Fruit fly (Drosophila melanogaster) whole organism: ENCODE measurements around the gene Dok.
A peak's percentile ranks its signal among the peaks of the same experiment; 100 is the strongest.

Experiments used
- CG8478 ChIP-seq: fragments of >200 bp; optimal IDR thresholded peaks from 2 replicates; lab custom pipeline; 2018; ENCODE audit warnings: inconsistent platforms
- Dll ChIP-seq: fragments of >200 bp; optimal IDR thresholded peaks from 2 replicates; lab custom pipeline; 2017
- EcR ChIP-seq, 2 experiments: fragments of >200 bp; optimal IDR thresholded peaks; 2 replicates each; lab custom pipeline; 2017; ENCODE audit warnings: missing biosample characterization in 2 of 2, missing genetic modification characterization in 2 of 2, missing genetic modification reagents in 2 of 2
- pan ChIP-seq: fragments of >200 bp; optimal IDR thresholded peaks from 2 replicates; lab custom pipeline; 2017
- psq ChIP-seq: fragments of >200 bp; optimal IDR thresholded peaks from 2 replicates; lab custom pipeline; 2017
- usp ChIP-seq: fragments of >200 bp; optimal IDR thresholded peaks from 2 replicates; lab custom pipeline; 2017; ENCODE audit warnings: missing biosample characterization, missing genetic modification characterization, mixed read lengths

The Dok gene

dm6 chrX:7321829-7322228 lies 2.2 kb upstream of the Dok start:
- no peak for TF ChIP-seq psq (lab: Kevin White, UChicago)
- TF ChIP-seq pan, result no peak
- no peak for TF ChIP-seq usp (GFP tag; lab: Kevin White, UChicago)
- TF ChIP-seq Dll (lab: Kevin White, UChicago), result no peak
- no peak for TF ChIP-seq EcR (GFP tag; optimal IDR thresholded peaks at IDR 0.05; lab: Kevin White, UChicago)
- TF ChIP-seq CG8478 (lab: Kevin White, UChicago), result no peak

- TF ChIP-seq EcR (GFP tag; optimal IDR thresholded peaks at IDR 0.05; lab: Kevin White, UChicago), result no peak
- no peak for TF ChIP-seq usp (GFP tag; lab: Kevin White, UChicago)
- no peak for TF ChIP-seq psq (lab: Kevin White, UChicago)
- TF ChIP-seq pan, result no peak
- TF ChIP-seq CG8478 (lab: Kevin White, UChicago), result peak; percentile 16
- no peak for TF ChIP-seq Dll (lab: Kevin White, UChicago)
Measured at dm6 chrX:7324816-7325246, 817 bp downstream of the Dok start.

dm6 chrX:7328746-7329145 lies 4.7 kb downstream of the Dok start, which contains the start of gene Acsf3:
TSS of gene Acsf3 (plus strand) at chrX:7329046.
- TF ChIP-seq Dll (lab: Kevin White, UChicago) (no peak), pan (no peak), psq (lab: Kevin White, UChicago) (no peak), CG8478 (lab: Kevin White, UChicago) (no peak), usp (GFP tag; lab: Kevin White, UChicago) (no peak), EcR (GFP tag; optimal IDR thresholded peaks at IDR 0.05; lab: Kevin White, UChicago) (no peak)

dm6 chrX:7332091-7332490 lies 8.1 kb downstream of the Dok start, which contains the start of gene CG42780:
TSS of gene CG42780 (minus strand) at chrX:7332191.
- no peak for TF ChIP-seq EcR (GFP tag; optimal IDR thresholded peaks at IDR 0.05; lab: Kevin White, UChicago)
- TF ChIP-seq pan, result no peak
- no peak for TF ChIP-seq CG8478 (lab: Kevin White, UChicago)
- TF ChIP-seq psq (lab: Kevin White, UChicago), result no peak
- TF ChIP-seq usp (GFP tag; lab: Kevin White, UChicago), result no peak
- no peak for TF ChIP-seq Dll (lab: Kevin White, UChicago)

- TF ChIP-seq pan, result no peak
- no peak for TF ChIP-seq psq (lab: Kevin White, UChicago)
- no peak for TF ChIP-seq Dll (lab: Kevin White, UChicago)
- no peak for TF ChIP-seq usp (GFP tag; lab: Kevin White, UChicago)
- TF ChIP-seq EcR (GFP tag; optimal IDR thresholded peaks at IDR 0.05; lab: Kevin White, UChicago), result no peak
- no peak for TF ChIP-seq CG8478 (lab: Kevin White, UChicago)
Measured at dm6 chrX:7332493-7332892, 8.5 kb downstream of the Dok start.

- TF ChIP-seq psq (lab: Kevin White, UChicago) (no peak), EcR (GFP tag; optimal IDR thresholded peaks at IDR 0.05; lab: Kevin White, UChicago) (no peak), CG8478 (lab: Kevin White, UChicago) (no peak), pan (no peak), Dll (lab: Kevin White, UChicago) (no peak), usp (GFP tag; lab: Kevin White, UChicago) (no peak)
Measured at dm6 chrX:7333298-7333743, 9.3 kb downstream of the Dok start.

- TF ChIP-seq pan, result no peak
- no peak for TF ChIP-seq CG8478 (lab: Kevin White, UChicago)
- no peak for TF ChIP-seq EcR (GFP tag; optimal IDR thresholded peaks at IDR 0.05; lab: Kevin White, UChicago)
- TF ChIP-seq psq (lab: Kevin White, UChicago), result no peak
- TF ChIP-seq usp (GFP tag; lab: Kevin White, UChicago), result no peak
- TF ChIP-seq Dll (lab: Kevin White, UChicago), result no peak
Measured at dm6 chrX:7333858-7334800, 10.1 kb downstream of the Dok start.

dm6 chrX:7334801-7335176 lies 10.8 kb downstream of the Dok start:
- TF ChIP-seq Dll (lab: Kevin White, UChicago) (no peak), pan (no peak), usp (GFP tag; lab: Kevin White, UChicago) (no peak)

dm6 chrX:7335524-7335991 lies 11.5 kb downstream of the Dok start:
- no peak for TF ChIP-seq usp (GFP tag; lab: Kevin White, UChicago)
- peak; percentile 11 to 70 for TF ChIP-seq EcR (GFP tag; optimal IDR thresholded peaks at IDR 0.05; lab: Kevin White, UChicago)

dm6 chrX:7336121-7336961 lies 12.3 kb downstream of the Dok start:
- TF ChIP-seq pan (no peak), EcR (GFP tag; optimal IDR thresholded peaks at IDR 0.05; lab: Kevin White, UChicago) (no peak), CG8478 (lab: Kevin White, UChicago) (no peak)
